Worm (Caenorhabditis elegans) whole organism, L4 larva: Measurements from ENCODE around the gene Y32B12B.4.

ENCODE experiments used
- jun-1 ChIP-seq: fragments of 150-350 bp; optimal IDR thresholded peaks from 2 replicates; lab custom pipeline; 2014; ENCODE audit warnings: missing biosample characterization, missing genetic modification reagents, missing genetic modification characterization
- mdl-1 ChIP-seq, 2 experiments: fragments of 150-350 bp in 1 of 2; sonication (generic microtip) in 1 of 2; optimal IDR thresholded peaks; 2 replicates each; lab custom pipeline; 2014 to 2017; ENCODE audit warnings: missing biosample characterization in 2 of 2, missing genetic modification characterization in 2 of 2
- tra-1 ChIP-seq: fragments of 200-800 bp; sonication (Bioruptor generic); IDR thresholded peaks from 2 replicates; pipeline ENCODE4 v1.3.6; 2022; ENCODE audit warnings: missing genetic modification reagents, missing genetic modification characterization, missing compliant biosample characterization
- unc-62 ChIP-seq, 3 experiments: fragments of 150-350 bp in 1 of 3; sonication (generic microtip); optimal IDR thresholded peaks in 2 of 3; peaks in 1 of 3; 1 replicate in 1 of 3; 2 replicates in 2 of 3; lab custom pipeline; 2014 to 2017; ENCODE audit warnings: missing biosample characterization in 3 of 3, missing genetic modification characterization in 3 of 3, missing genetic modification reagents in 3 of 3, missing genotype in 1 of 3

DNA sequence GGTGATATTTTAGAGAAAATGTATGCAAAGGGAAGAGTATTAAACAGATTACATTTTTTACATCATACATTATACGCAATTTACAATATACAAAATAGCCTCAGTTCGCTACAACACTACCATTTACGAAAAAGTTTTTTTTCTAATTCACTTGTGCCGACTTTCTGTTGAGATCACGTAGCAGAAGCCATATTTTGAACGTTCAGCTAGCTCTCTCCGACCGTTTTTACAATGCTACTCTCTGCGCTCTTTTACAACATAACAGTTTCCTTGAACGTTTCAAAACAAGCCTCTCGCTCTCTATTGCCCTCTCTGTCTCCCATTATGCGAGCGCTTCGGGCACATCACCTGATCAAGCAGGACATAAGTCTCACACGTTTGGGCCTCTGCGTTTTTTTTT is 50.0 kb downstream of the Y32B12B.4 start, which contains the start of gene T03E6.8:
- TF ChIP-seq tra-1 (GFP tag; lab: Robert Waterston, UW), result no peak
- no peak for TF ChIP-seq mdl-1 (tag; optimal IDR thresholded peaks at IDR 0.05; lab: Kevin White, UChicago)
- TF ChIP-seq unc-62 (GFP tag; optimal IDR thresholded peaks at IDR 0.05 in 1 of 2; lab: Kevin White, UChicago), result no peak
- no peak for TF ChIP-seq unc-62 (tag; optimal IDR thresholded peaks at IDR 0.05; lab: Kevin White, UChicago)
- no peak for TF ChIP-seq jun-1 (tag; lab: Kevin White, UChicago)
